Worm (Caenorhabditis elegans) whole organism, young adult: Measurements from ENCODE around the gene Y39A1A.21.
A peak's percentile ranks its signal among the peaks of the same experiment; 100 is the strongest.

ENCODE experiments used
- B0336.3 ChIP-seq: fragments of 200-800 bp; sonication (Bioruptor generic); IDR thresholded peaks from 2 replicates; pipeline ENCODE4 v1.3.6; 2022; ENCODE audit warnings: missing genetic modification characterization, missing compliant biosample characterization
- D2030.7 ChIP-seq: fragments of 200-800 bp; sonication (Bioruptor generic); IDR thresholded peaks from 2 replicates; pipeline ENCODE4 v1.3.6; 2022; ENCODE audit warnings: missing genetic modification reagents, missing genetic modification characterization, missing compliant biosample characterization
- F22D6.2 ChIP-seq: sonication (generic microtip); optimal IDR thresholded peaks from 2 replicates; lab custom pipeline; 2016; ENCODE audit warnings: mild to moderate bottlenecking, missing genetic modification characterization, missing compliant biosample characterization
- F37B4.10 ChIP-seq: fragments of 200-800 bp; sonication (Bioruptor generic); IDR thresholded peaks from 2 replicates; pipeline ENCODE4 v1.3.6; 2022; ENCODE audit warnings: missing genetic modification characterization, missing compliant biosample characterization
- F49E8.2 ChIP-seq: sonication (generic microtip); optimal IDR thresholded peaks from 3 replicates; lab custom pipeline; 2017; ENCODE audit warnings: missing genetic modification characterization, mild to moderate bottlenecking, missing compliant biosample characterization, antibody characterized with exemption, moderate library complexity; ENCODE audit not compliant: insufficient read depth
- K12H6.12 ChIP-seq: fragments of 200-800 bp; sonication (Bioruptor generic); optimal IDR thresholded peaks from 2 replicates; lab custom pipeline; 2018; ENCODE audit warnings: mild to moderate bottlenecking, missing genetic modification characterization, missing compliant biosample characterization
- T07F8.4 ChIP-seq: sonication (generic microtip); optimal IDR thresholded peaks from 2 replicates; lab custom pipeline; 2016; ENCODE audit warnings: mild to moderate bottlenecking, missing genetic modification characterization, moderate library complexity, missing compliant biosample characterization
- Y53G8AR.9 ChIP-seq: fragments of 200-800 bp; sonication (Bioruptor generic); conservative IDR thresholded peaks from 2 replicates; pipeline ENCODE4 v1.3.6; 2022; ENCODE audit warnings: missing genetic modification reagents, missing genetic modification characterization, missing compliant biosample characterization
- Y95B8A.8 ChIP-seq: fragments of 200-800 bp; sonication (Bioruptor generic); IDR thresholded peaks from 2 replicates; pipeline ENCODE4 v1.3.6; 2022; ENCODE audit warnings: missing genetic modification reagents, missing genetic modification characterization, missing compliant biosample characterization
- ZK185.1 ChIP-seq: sonication (generic microtip); optimal IDR thresholded peaks from 2 replicates; lab custom pipeline; 2016; ENCODE audit warnings: mild to moderate bottlenecking, missing genetic modification characterization, missing compliant biosample characterization; ENCODE audit not compliant: poor library complexity, severe bottlenecking
- akir-1 ChIP-seq: fragments of 200-800 bp; sonication (Bioruptor generic); optimal IDR thresholded peaks from 2 replicates; lab custom pipeline; 2018; ENCODE audit warnings: mild to moderate bottlenecking, missing genetic modification characterization, moderate library complexity, missing compliant biosample characterization
- ama-1 ChIP-seq, 3 experiments: fragments of 150-350 bp in 1 of 3; sonication (generic microtip) in 2 of 3; optimal IDR thresholded peaks; 2 replicates each; lab custom pipeline; 2014 to 2018; ENCODE audit warnings: missing biosample characterization in 2 of 3, missing genetic modification characterization in 2 of 3, missing genetic modification reagents in 2 of 3
- aptf-3 ChIP-seq: fragments of 200-800 bp; sonication (Bioruptor generic); IDR thresholded peaks from 2 replicates; pipeline ENCODE4 v1.3.6; 2022; ENCODE audit warnings: missing genetic modification characterization, missing compliant biosample characterization
- attf-3 ChIP-seq: fragments of 200-800 bp; sonication (Bioruptor generic); conservative IDR thresholded peaks from 2 replicates; pipeline ENCODE4 v1.3.6; 2022; ENCODE audit warnings: missing genetic modification reagents, missing genetic modification characterization, missing compliant biosample characterization
- attf-5 ChIP-seq: fragments of 200-800 bp; sonication (Bioruptor generic); optimal IDR thresholded peaks from 2 replicates; lab custom pipeline; 2018; ENCODE audit warnings: mild to moderate bottlenecking, missing genetic modification characterization, missing compliant biosample characterization
- attf-6 ChIP-seq: fragments of 200-800 bp; sonication (Bioruptor generic); IDR thresholded peaks from 2 replicates; pipeline ENCODE4 v1.3.6; 2022; ENCODE audit warnings: missing genetic modification reagents, missing genetic modification characterization, missing compliant biosample characterization
- bed-2 ChIP-seq: fragments of 200-800 bp; sonication (Bioruptor generic); IDR thresholded peaks from 2 replicates; pipeline ENCODE4 v1.3.6; 2022; ENCODE audit warnings: missing genetic modification reagents, missing genetic modification characterization, missing compliant biosample characterization
- cebp-1 ChIP-seq, 2 experiments: fragments of 200-800 bp in 1 of 2; sonication (Bioruptor generic) in 1 of 2; sonication (generic microtip) in 1 of 2; IDR thresholded peaks in 1 of 2; optimal IDR thresholded peaks in 1 of 2; 2 replicates each; pipeline versions ENCODE4 v1.3.6 to Lab custom; 2017 to 2022; ENCODE audit warnings: missing compliant biosample characterization in 2 of 2, missing genetic modification characterization in 2 of 2, mild to moderate bottlenecking in 1 of 2, missing genetic modification reagents in 1 of 2, moderate library complexity in 1 of 2
- ceh-100 ChIP-seq: fragments of 200-800 bp; sonication (Bioruptor generic); IDR thresholded peaks from 2 replicates; pipeline ENCODE4 v1.3.6; 2022; ENCODE audit warnings: missing genetic modification reagents, missing genetic modification characterization, missing compliant biosample characterization
- ceh-79 ChIP-seq: sonication (generic microtip); optimal IDR thresholded peaks from 2 replicates; lab custom pipeline; 2017; ENCODE audit warnings: mild to moderate bottlenecking, missing genetic modification characterization, missing compliant biosample characterization
- ceh-91 ChIP-seq: fragments of 200-800 bp; sonication (Bioruptor generic); IDR thresholded peaks from 2 replicates; pipeline ENCODE4 v1.3.6; 2022; ENCODE audit warnings: missing genetic modification reagents, missing genetic modification characterization, missing compliant biosample characterization
- chd-7 ChIP-seq: sonication (generic microtip); optimal IDR thresholded peaks from 2 replicates; lab custom pipeline; 2016; ENCODE audit warnings: mild to moderate bottlenecking, missing genetic modification characterization, moderate library complexity, missing compliant biosample characterization
- die-1 ChIP-seq: sonication (generic microtip); optimal IDR thresholded peaks from 2 replicates; lab custom pipeline; 2016; ENCODE audit warnings: missing genotype, mild to moderate bottlenecking, missing genetic modification characterization, missing compliant biosample characterization
- hlh-26 ChIP-seq: fragments of 200-800 bp; sonication (Bioruptor generic); conservative IDR thresholded peaks from 2 replicates; pipeline ENCODE4 v1.3.6; 2022; ENCODE audit warnings: missing genetic modification reagents, missing genetic modification characterization, missing compliant biosample characterization
- hmg-1.2 ChIP-seq: fragments of 200-800 bp; sonication (Bioruptor generic); IDR thresholded peaks from 2 replicates; pipeline ENCODE4 v1.3.6; 2022; ENCODE audit warnings: missing genetic modification reagents, missing genetic modification characterization, missing compliant biosample characterization
- let-607 ChIP-seq, 2 experiments: fragments of 200-800 bp in 1 of 2; sonication (Bioruptor generic) in 1 of 2; sonication (generic microtip) in 1 of 2; optimal IDR thresholded peaks; 2 replicates each; lab custom pipeline; 2016 to 2018; ENCODE audit warnings: mild to moderate bottlenecking in 2 of 2, missing compliant biosample characterization in 2 of 2, missing genetic modification characterization in 2 of 2, moderate library complexity in 2 of 2, missing genotype in 1 of 2
- lin-35 ChIP-seq, 3 experiments: fragments of 150-350 bp in 2 of 3; sonication (generic microtip) in 1 of 3; optimal IDR thresholded peaks; 2 replicates each; lab custom pipeline; 2014 to 2018; ENCODE audit warnings: missing biosample characterization in 3 of 3, missing genetic modification characterization in 3 of 3, missing genetic modification reagents in 3 of 3
- lin-40 ChIP-seq: sonication (generic microtip); optimal IDR thresholded peaks from 2 replicates; lab custom pipeline; 2016; ENCODE audit warnings: missing genetic modification characterization, mild to moderate bottlenecking, missing compliant biosample characterization, missing genotype, missing genetic modification reagents
- madf-10 ChIP-seq: sonication (generic microtip); optimal IDR thresholded peaks from 2 replicates; lab custom pipeline; 2016; ENCODE audit warnings: mild to moderate bottlenecking, missing genetic modification characterization, missing compliant biosample characterization
- madf-3 ChIP-seq: fragments of 200-800 bp; sonication (Bioruptor generic); IDR thresholded peaks from 2 replicates; pipeline ENCODE4 v1.3.6; 2022; ENCODE audit warnings: missing genetic modification reagents, missing genetic modification characterization, missing compliant biosample characterization
- mcd-1 ChIP-seq: fragments of 200-800 bp; sonication (Bioruptor generic); IDR thresholded peaks from 2 replicates; pipeline ENCODE4 v1.3.6; 2022; ENCODE audit warnings: missing genetic modification reagents, missing genetic modification characterization, missing compliant biosample characterization
- mes-4 ChIP-seq: sonication (generic microtip); optimal IDR thresholded peaks from 2 replicates; lab custom pipeline; 2016; ENCODE audit warnings: missing genotype, missing genetic modification characterization, missing compliant biosample characterization
- nfya-1 ChIP-seq: sonication (generic microtip); optimal IDR thresholded peaks from 2 replicates; lab custom pipeline; 2017; ENCODE audit warnings: antibody characterized with exemption, missing compliant biosample characterization, missing genetic modification characterization, borderline replicate concordance; ENCODE audit not compliant: insufficient read depth
- nfyb-1 ChIP-seq: fragments of 200-800 bp; sonication (Bioruptor generic); IDR thresholded peaks from 2 replicates; pipeline ENCODE4 v1.3.6; 2022; ENCODE audit warnings: missing genetic modification reagents, missing genetic modification characterization, missing compliant biosample characterization
- nhr-80 ChIP-seq: sonication (generic microtip); optimal IDR thresholded peaks from 2 replicates; lab custom pipeline; 2016; ENCODE audit warnings: missing genetic modification characterization, missing compliant biosample characterization
- pbrm-1 ChIP-seq: fragments of 200-800 bp; sonication (Bioruptor generic); IDR thresholded peaks from 2 replicates; pipeline ENCODE4 v1.3.6; 2022; ENCODE audit warnings: missing genetic modification reagents, missing genetic modification characterization, missing compliant biosample characterization
- pha-4 ChIP-seq: fragments of 150-350 bp; sonication (generic microtip); optimal IDR thresholded peaks from 2 replicates; lab custom pipeline; 2014; ENCODE audit warnings: missing biosample characterization, missing genetic modification reagents, missing genetic modification characterization
- tbp1 ChIP-seq: fragments of 200-800 bp; sonication (Bioruptor generic); optimal IDR thresholded peaks from 2 replicates; lab custom pipeline; 2018; ENCODE audit warnings: mild to moderate bottlenecking, missing genetic modification characterization, missing compliant biosample characterization
- ztf-22 ChIP-seq: fragments of 200-800 bp; sonication (Bioruptor generic); optimal IDR thresholded peaks from 2 replicates; lab custom pipeline; 2018; ENCODE audit warnings: mild to moderate bottlenecking, missing genetic modification characterization, moderate library complexity, missing compliant biosample characterization
- ztf-25 ChIP-seq: fragments of 200-800 bp; sonication (Bioruptor generic); IDR thresholded peaks from 2 replicates; pipeline ENCODE4 v1.3.6; 2022; ENCODE audit warnings: missing genetic modification reagents, missing genetic modification characterization, missing compliant biosample characterization
- ztf-26 ChIP-seq: sonication (generic microtip); optimal IDR thresholded peaks from 2 replicates; lab custom pipeline; 2017; ENCODE audit warnings: missing genetic modification characterization, missing compliant biosample characterization

Gene Y39A1A.21

DNA sequence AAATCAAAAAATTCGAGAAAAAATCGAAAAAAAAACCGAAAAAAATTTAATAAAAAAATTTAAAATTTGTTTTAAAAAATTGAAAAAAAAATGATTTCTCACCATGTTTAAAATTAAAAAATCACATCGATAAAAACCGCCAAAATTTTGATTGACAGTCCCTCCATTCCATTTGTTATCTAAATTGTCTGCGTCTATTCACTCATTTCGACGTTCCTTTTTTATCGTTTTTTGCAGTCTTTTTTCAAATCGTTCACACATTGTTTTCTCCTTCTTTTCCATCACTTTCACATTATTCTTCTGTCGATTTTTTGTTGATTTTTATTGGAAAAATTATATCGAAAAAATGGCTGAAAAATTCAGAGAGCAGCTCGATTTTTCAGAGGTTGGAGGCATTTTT lies 50.8 kb downstream of the Y39A1A.21 start:
- TF ChIP-seq let-607 (tag; optimal IDR thresholded peaks at IDR 0.05; lab: Kevin White, UChicago) (peak; percentile 67 to 85), B0336.3 (GFP tag; lab: Robert Waterston, UW) (no peak), F37B4.10 (no peak), nhr-80 (tag; lab: Kevin White, UChicago) (peak; percentile 60)

DNA sequence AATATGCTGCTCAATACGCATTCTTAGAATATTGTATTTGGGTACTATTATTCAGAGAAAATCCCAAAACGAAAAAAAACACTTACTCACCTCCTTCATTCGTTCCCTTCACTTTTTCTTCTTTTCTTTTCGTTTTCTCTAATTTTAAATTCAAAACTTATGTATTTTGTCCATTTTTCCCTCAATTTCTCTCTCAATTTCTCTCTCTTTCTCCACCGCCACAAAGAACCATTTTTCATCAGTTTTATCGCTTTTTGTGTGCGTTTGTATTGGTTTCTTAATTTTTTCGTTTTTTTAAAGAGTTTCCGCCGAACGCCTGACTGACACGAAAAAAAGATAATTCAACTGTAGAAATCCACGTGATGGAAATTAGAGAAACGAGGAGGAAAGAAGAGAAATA lies 52.1 kb downstream of the Y39A1A.21 start, which contains the start of gene cnt-2:
Gene cnt-2, plus strand, starts transcription at position 301 of the 400 bp plus-strand sequence.
- TF ChIP-seq T07F8.4 (tag; lab: Kevin White, UChicago) (no peak), nfya-1 (tag; lab: Kevin White, UChicago) (no peak), pbrm-1 (GFP tag; lab: Robert Waterston, UW) (no peak)
- TF ChIP-seq, all 124 proteins: peak for 0

DNA sequence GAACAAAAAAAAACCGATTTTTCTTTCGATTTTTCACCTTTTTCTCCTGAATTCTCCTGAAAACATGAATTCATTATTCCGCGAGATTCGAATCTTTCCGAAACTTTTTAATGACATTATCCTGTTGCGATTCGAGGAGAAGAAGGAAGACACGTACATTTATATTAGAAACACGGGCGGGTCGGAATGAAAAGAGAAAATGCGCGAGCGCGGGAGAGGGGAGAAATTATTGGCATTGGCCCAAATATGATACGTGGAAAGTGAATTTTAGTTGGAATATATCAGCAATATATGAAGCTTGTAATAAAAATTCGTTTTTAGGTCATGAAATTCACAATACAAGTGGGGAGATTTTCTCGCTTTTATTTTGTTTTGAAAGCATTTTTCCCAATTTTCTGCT lies 53.3 kb downstream of the Y39A1A.21 start:
- TF ChIP-seq attf-3 (GFP tag; lab: Robert Waterston, UW), result no peak
- no peak for TF ChIP-seq ztf-25 (GFP tag; lab: Robert Waterston, UW)
- TF ChIP-seq D2030.7 (GFP tag; lab: Robert Waterston, UW), result no peak
- no peak for TF ChIP-seq bed-2 (GFP tag; lab: Robert Waterston, UW)

DNA sequence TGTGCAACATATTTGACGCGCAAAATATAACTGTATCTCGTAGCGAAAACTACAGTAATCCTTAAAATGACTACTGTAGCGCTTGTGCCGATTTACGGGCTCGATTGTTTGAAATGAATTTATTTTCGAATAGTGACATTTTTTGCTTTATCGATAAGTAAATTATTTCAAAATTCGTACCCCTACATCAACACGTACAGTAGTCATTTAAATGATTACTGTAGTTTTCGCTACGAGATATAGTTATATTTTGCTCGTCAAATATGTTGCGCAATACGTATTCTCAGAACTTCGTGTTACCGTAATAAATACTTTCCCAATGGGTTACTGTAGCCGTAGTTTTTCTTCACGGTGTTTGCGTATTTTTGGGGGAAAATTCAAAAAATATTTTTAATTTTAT lies 54.0 kb downstream of the Y39A1A.21 start:
- TF ChIP-seq F49E8.2 (tag; lab: Kevin White, UChicago), result no peak

DNA sequence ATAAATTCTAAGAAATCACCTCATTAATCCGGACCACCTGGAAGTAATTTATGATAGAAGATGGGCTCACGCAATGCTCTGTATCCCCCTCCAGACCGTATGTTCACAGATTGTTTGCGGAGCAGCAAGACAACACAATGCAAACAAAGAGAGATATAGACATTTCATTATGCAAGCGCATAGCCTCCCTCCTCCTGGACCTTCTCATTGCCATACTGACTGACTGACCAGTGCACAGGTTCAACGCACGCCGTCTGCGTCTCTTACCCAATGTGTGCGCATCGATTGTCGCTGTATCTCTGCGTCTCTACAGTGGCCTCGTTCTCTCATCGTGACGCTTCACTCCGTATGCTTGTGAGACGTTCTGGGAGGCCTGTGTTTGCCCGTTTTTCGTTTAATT lies 55.2 kb downstream of the Y39A1A.21 start:
- TF ChIP-seq F22D6.2 (tag; lab: Kevin White, UChicago), result no peak
- no peak for TF ChIP-seq ceh-100
- no peak for TF ChIP-seq cebp-1 (GFP tag; IDR thresholded peaks at IDR 0.05; lab: Robert Waterston, UW)
- peak; percentile 40 for TF ChIP-seq cebp-1 (tag; optimal IDR thresholded peaks at IDR 0.05; lab: Kevin White, UChicago)
- TF ChIP-seq madf-3 (GFP tag; lab: Robert Waterston, UW), result no peak
- no peak for TF ChIP-seq ztf-26
- no peak for TF ChIP-seq ZK185.1 (tag; lab: Kevin White, UChicago)
- peak; percentile 45; the same call in 1 of the 2 replicates for TF ChIP-seq mcd-1 (GFP tag; lab: Robert Waterston, UW)
- TF ChIP-seq ceh-79 (tag; lab: Kevin White, UChicago), result peak; percentile 12
- no peak for TF ChIP-seq ama-1 (optimal IDR thresholded peaks at IDR 0.05; lab: Kevin White, UChicago)
- TF ChIP-seq ama-1 (GFP tag; optimal IDR thresholded peaks at IDR 0.05; lab: Kevin White, UChicago), result no peak
- TF ChIP-seq B0336.3 (GFP tag; lab: Robert Waterston, UW), result no peak
- no peak for TF ChIP-seq ceh-91 (GFP tag; lab: Robert Waterston, UW)
- no peak for TF ChIP-seq ztf-22
- no peak for TF ChIP-seq hlh-26
- TF ChIP-seq aptf-3 (GFP tag; lab: Robert Waterston, UW), result no peak
- TF ChIP-seq madf-10 (tag; lab: Kevin White, UChicago), result no peak
- TF ChIP-seq attf-6, result no peak
- TF ChIP-seq mes-4 (tag; lab: Kevin White, UChicago), result no peak
- no peak for TF ChIP-seq Y53G8AR.9 (GFP tag; lab: Robert Waterston, UW)
- TF ChIP-seq attf-5, result peak; percentile 18
- peak; percentile 9 for TF ChIP-seq K12H6.12 (tag; lab: Kevin White, UChicago)
- no peak for TF ChIP-seq Y95B8A.8 (GFP tag; lab: Robert Waterston, UW)
- peak; percentile 26 for TF ChIP-seq lin-40 (tag; lab: Kevin White, UChicago)
- TF ChIP-seq pha-4 (tag; lab: Kevin White, UChicago), result no peak
- TF ChIP-seq tbp1 (GFP tag; lab: Kevin White, UChicago), result no peak
- TF ChIP-seq akir-1 (GFP tag; lab: Kevin White, UChicago), result no peak
- no peak for TF ChIP-seq lin-35 (GFP tag; optimal IDR thresholded peaks at IDR 0.05; lab: Kevin White, UChicago)
- no peak for TF ChIP-seq chd-7 (tag; lab: Kevin White, UChicago)
- peak; percentile 99 for TF ChIP-seq hmg-1.2 (GFP tag; lab: Robert Waterston, UW)
- TF ChIP-seq nfyb-1 (GFP tag; lab: Robert Waterston, UW), result peak; percentile 52; the same call in 1 of the 2 replicates
- TF ChIP-seq die-1 (tag; lab: Kevin White, UChicago), result no peak
